Worm (Caenorhabditis elegans): ENCODE measurements around the gene Y46G5A.29.

ce11 chrII:12866079-12866478 lies 10.1 kb downstream of the Y46G5A.29 start:
- TF ChIP-seq nfya-1 (tag; optimal IDR thresholded peaks at IDR 0.05) (no peak), ama-1 (optimal IDR thresholded peaks at IDR 0.05) (no peak), ceh-45 (GFP tag; IDR thresholded peaks at IDR 0.05) (no peak), pag-3 (tag; optimal IDR thresholded peaks at IDR 0.05; ENCODE audit: borderline replicate concordance) (no peak), ceh-14 (tag; optimal IDR thresholded peaks at IDR 0.05) (no peak), hlh-13 (GFP tag; optimal IDR thresholded peaks at IDR 0.05) (no peak), nhr-11 (tag; optimal IDR thresholded peaks at IDR 0.05) (no peak)

All from whole organism, late embryonic.